Worm (Caenorhabditis elegans): Measurements from ENCODE around the gene srsx-39.
"Not testable (repeated sequence)": the region's sequence is repeated elsewhere in the genome, so short reads cannot be mapped to it uniquely, and the experiment has no call there.

Gene srsx-39

DNA sequence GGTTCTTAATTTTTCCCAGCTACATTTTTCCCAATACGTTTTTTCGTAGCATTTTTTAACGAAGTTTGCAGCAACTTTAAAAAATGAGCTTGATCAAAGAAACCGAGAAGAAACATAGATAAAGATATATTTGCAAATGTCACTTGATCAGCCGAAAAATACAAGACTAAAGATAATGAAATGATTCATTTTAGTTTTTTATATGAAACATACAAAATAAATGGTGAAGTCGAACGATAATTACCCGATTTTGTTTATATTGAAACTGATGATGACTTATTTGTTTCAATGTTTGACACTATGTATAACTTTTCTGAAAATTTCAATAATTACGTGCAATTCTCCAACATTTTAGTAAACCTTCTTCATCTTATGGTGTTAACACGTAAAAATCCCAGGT lies 11.7 kb upstream of the srsx-39 start, which contains the start of gene srw-22:
Gene srw-22 (plus strand): TSS at position 301 of the 400 bp plus-strand sequence.
- TF ChIP-seq nhr-42 (GFP tag; IDR thresholded peaks at IDR 0.05) (no peak), unc-62 (GFP tag; optimal IDR thresholded peaks at IDR 0.05 in 1 of 2) (peak in 1 of 2 experiments; percentile 56), unc-62 (tag; optimal IDR thresholded peaks at IDR 0.05) (no peak)

DNA sequence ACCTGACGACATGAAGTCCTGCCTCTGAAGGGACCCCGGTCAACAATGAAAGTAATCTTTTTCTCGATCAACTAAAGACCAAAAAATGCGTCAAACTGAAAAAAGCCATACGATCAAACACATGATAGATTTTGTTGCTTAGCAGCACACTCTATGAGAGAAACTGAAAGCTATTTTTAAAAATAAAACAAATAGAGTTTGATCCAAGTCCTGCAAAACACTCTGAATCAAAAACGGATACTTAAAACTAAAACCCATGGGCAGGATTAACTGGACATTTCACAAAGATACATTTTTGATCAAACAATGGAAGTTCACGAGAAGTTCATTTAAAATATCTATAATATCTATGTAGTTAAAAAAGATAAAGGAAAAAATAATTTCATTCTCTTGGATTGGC lies 10.8 kb upstream of the srsx-39 start, which contains the start of gene T10H4.13:
Gene T10H4.13 (minus strand): TSS at position 101 of the 400 bp plus-strand sequence.
- TF ChIP-seq nhr-25 (tag; optimal IDR thresholded peaks at IDR 0.05; ENCODE audit: borderline replicate concordance, insufficient read depth), result no peak
- TF ChIP-seq snpc-1.2 (GFP tag; IDR thresholded peaks at IDR 0.05), result no peak
- TF ChIP-seq ZK337.2 (GFP tag; IDR thresholded peaks at IDR 0.05), result no peak
- no peak for TF ChIP-seq ZK546.5 (tag; optimal IDR thresholded peaks at IDR 0.05)
- TF ChIP-seq F26F4.8 (GFP tag; conservative IDR thresholded peaks at IDR 0.05), result no peak
- no peak for TF ChIP-seq gei-8 (GFP tag; optimal IDR thresholded peaks at IDR 0.05)
- no peak for TF ChIP-seq egl-27 (tag; optimal IDR thresholded peaks at IDR 0.05)
- no peak for TF ChIP-seq pqm-1 (tag; optimal IDR thresholded peaks at IDR 0.05)
- TF ChIP-seq mxl-2 (GFP tag; conservative IDR thresholded peaks at IDR 0.05), result no peak
- no peak for TF ChIP-seq ceh-20 (GFP tag; IDR thresholded peaks at IDR 0.05)
- TF ChIP-seq spr-1 (tag; optimal IDR thresholded peaks at IDR 0.05), result no peak
- no peak for TF ChIP-seq dmd-8 (GFP tag; IDR thresholded peaks at IDR 0.05)
- no peak for TF ChIP-seq lin-38 (GFP tag; IDR thresholded peaks at IDR 0.05)
- no peak for TF ChIP-seq fos-1 (tag; optimal IDR thresholded peaks at IDR 0.05)
- no peak for TF ChIP-seq ceh-28 (tag; optimal IDR thresholded peaks at IDR 0.05)
- no peak for TF ChIP-seq T20F7.1 (GFP tag; optimal IDR thresholded peaks at IDR 0.05)
- no peak for TF ChIP-seq mes-2 (tag; optimal IDR thresholded peaks at IDR 0.05; ENCODE audit: poor library complexity, severe bottlenecking)
- TF ChIP-seq nhr-77 (tag; optimal IDR thresholded peaks at IDR 0.05), result no peak

DNA sequence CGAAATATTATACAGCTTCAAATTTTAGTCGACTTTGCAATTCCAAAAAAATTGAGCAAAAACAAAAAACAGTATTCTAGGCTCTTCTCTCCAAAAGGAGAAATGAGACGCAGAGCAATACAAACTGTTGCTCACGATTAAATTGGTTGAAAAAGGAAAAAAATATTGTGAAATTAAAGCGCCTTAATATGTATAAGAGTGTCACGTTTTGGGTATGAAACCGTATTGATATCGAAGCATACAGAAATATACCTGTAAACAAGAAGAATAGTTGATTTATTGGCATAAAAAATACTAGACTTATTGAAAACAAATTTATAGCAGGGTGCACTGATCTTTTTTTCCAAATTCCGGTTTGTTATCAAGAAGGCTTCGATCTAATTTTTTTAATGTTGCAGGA lies 9.2 kb upstream of the srsx-39 start, which contains the start of gene M01B2.13:
Gene M01B2.13 (minus strand): TSS at position 101 of the 400 bp plus-strand sequence.
- TF ChIP-seq Y75B8A.6 (GFP tag; IDR thresholded peaks at IDR 0.05), result no peak
- TF ChIP-seq snpc-4 (tag; optimal IDR thresholded peaks at IDR 0.05), result no peak
- TF ChIP-seq ztf-7 (tag; optimal IDR thresholded peaks at IDR 0.05), result no peak
- TF ChIP-seq tag-97 (GFP tag; IDR thresholded peaks at IDR 0.05), result no peak

DNA sequence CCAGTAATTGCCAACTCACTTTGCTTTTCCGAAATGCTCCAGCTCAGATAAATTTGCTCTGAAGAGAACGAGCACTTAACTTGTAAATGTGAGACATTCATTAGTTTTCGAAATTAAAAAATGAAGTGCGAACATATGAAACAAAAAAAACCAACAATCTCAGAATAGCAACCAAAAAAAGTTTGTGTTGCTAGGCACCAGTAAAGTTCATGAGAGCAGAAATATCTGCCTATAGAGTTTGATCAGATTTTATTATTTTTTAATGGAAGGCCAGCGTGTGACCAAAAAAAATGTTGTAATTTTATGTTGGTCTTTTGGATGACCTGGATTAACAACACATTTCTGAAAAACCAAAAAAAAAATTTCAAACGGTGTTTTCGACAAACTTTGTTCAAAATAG lies 7.6 kb upstream of the srsx-39 start, which contains the start of gene M01B2.12:
Gene M01B2.12 (minus strand): TSS at position 101 of the 400 bp plus-strand sequence.
- TF ChIP-seq skn-1 (tag; optimal IDR thresholded peaks at IDR 0.05) (no peak), nhr-10 (tag; optimal IDR thresholded peaks at IDR 0.05) (no peak), lim-7 (GFP tag; IDR thresholded peaks at IDR 0.05) (no peak), ceh-20 (GFP tag; IDR thresholded peaks at IDR 0.05) (no peak), Y5F2A.4 (GFP tag; optimal IDR thresholded peaks at IDR 0.05) (no peak), nhr-111 (GFP tag; optimal IDR thresholded peaks at IDR 0.05) (no peak), F10B5.3 (tag; optimal IDR thresholded peaks at IDR 0.05) (no peak), zip-11 (GFP tag; IDR thresholded peaks at IDR 0.05) (no peak), pqm-1 (tag; optimal IDR thresholded peaks at IDR 0.05) (no peak), nhr-41 (GFP tag; IDR thresholded peaks at IDR 0.05) (no peak), zfp-2 (tag; optimal IDR thresholded peaks at IDR 0.05) (no peak)

DNA sequence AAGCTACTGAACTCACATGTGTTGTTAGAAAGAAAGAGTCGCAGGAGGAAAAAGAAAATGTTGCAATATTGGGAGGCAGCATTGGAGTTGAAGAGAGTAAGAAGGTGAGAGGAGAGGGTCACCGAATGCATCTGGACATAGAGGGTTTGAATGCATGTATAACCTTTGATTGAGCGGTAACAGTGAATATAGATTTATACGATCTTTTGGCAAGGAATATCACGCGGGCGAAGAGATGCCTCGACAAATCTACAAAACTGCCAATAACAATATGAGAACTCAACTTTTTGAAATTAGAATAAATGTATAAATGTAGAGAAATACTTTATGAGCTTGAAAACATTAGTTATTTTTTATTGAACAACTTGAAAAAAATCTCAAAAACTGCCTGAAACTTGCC lies 5.8 kb upstream of the srsx-39 start, which contains the start of gene M01B2.10:
Gene M01B2.10 (minus strand): TSS at position 101 of the 400 bp plus-strand sequence.
- TF ChIP-seq dmd-8, lin-29, ctbp-1 (GFP tag; IDR thresholded peaks at IDR 0.05): not testable (repeated sequence)

Data from whole organism, L4 larva.